Worm (Caenorhabditis elegans) whole organism, mixed stage, embryonic: ENCODE measurements around the gene F10E9.4.

Experiments used
- elt-1 ChIP-seq: sonication (generic microtip); optimal IDR thresholded peaks from 2 replicates; lab custom pipeline; 2017; ENCODE audit warnings: missing genetic modification characterization, mild to moderate bottlenecking, missing compliant biosample characterization, antibody characterized with exemption, moderate library complexity, borderline replicate concordance; ENCODE audit not compliant: insufficient read depth
- elt-3 ChIP-seq: fragments of 150-350 bp; optimal IDR thresholded peaks from 2 replicates; lab custom pipeline; 2014; ENCODE audit warnings: missing biosample characterization, missing genetic modification characterization
- nhr-76 ChIP-seq: sonication (generic microtip); optimal IDR thresholded peaks from 2 replicates; lab custom pipeline; 2017; ENCODE audit warnings: missing biosample characterization, missing genetic modification characterization

DNA sequence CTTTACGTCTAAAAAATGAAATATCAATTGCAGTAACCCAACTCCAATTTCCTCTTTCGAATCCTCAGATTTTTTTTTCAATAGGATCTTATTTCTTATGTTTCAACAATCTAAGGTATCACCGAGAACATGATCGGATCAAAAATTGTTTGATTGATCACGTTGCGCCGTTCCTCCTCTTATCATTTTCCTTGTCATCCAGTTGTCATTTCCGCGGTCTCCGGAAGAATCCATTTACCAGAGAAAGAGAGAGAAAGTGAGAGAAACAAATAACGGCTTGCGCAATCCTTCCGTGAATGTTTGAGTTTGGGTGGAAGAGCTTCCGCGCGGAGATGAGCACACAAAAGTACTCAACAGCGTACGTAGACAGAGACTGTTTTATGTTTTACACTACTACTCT, 15.1 kb upstream of the F10E9.4 start:
- TF ChIP-seq nhr-76 (tag; lab: Kevin White, UChicago) (no peak), elt-1 (tag; lab: Kevin White, UChicago) (no peak), elt-3 (no peak)
